Worm (Caenorhabditis elegans): Measurements from ENCODE around the gene unc-50.

unc-50 gene

DNA sequence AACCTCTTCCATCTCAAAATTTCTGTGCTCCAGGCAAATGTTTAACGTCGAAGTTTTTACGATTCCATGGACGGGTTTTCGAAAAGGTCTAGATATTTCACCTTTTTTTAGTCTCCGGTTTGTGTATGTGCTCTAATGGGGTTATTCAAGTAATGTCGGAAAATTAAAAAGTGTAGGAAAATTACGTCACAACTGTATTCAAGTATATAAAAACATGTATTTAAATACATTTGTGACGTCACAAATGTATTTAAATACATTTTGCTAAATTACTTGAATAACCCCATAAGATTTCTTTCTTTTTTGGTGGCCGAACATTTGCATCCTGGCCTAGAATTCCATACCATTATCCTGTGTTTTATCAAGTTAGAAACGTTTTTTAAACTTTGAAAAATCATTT is 43.5 kb upstream of the unc-50 start:
- peak; percentile 93 for TF ChIP-seq zip-8 (tag; optimal IDR thresholded peaks at IDR 0.05)
- no peak for TF ChIP-seq nhr-28 (tag; optimal IDR thresholded peaks at IDR 0.05)

DNA sequence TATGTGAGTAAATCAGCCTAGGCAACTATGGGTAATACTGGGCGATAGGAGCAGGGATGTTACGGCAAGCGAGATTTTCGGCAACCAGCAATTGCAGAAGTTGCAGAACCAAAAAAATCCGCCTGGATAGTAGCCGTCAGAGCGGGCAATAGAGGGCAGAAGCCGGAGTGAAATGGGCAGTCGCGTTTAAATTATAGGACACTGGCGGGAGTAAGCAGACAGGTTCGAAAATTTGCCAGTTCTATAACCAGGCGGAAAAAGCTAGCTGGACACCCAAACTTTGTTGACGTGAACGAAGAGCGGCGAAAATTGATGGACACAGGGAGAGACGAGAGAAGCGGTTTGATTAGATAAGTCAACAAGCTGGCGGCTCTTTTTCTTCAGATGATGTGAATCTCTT is 42.0 kb upstream of the unc-50 start:
- no peak for TF ChIP-seq unc-120 (tag; optimal IDR thresholded peaks at IDR 0.05; ENCODE audit: poor library complexity, severe bottlenecking)
- peak; percentile 24 for TF ChIP-seq ces-1 (GFP tag; optimal IDR thresholded peaks at IDR 0.05)

DNA sequence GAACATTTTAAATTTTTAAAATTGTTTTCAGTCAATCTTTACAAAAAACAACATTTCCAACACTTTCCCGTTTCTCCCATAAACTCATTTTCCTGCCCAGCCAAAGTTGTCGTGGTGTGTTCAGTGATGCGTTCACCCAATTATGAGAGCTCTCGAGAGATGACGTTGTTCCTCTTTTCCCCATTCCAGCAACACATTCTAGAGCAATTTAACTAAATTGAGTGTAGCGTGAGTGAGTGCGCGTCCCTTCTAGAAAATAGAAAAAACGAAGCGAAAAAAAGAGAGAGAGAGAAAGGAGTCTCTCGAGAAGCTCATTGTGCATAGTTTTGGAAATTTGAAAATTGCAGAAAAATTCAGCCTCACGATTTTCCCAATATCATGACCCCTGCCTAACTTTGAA is 40.8 kb upstream of the unc-50 start:
- peak; percentile 21 for TF ChIP-seq ces-1 (GFP tag; optimal IDR thresholded peaks at IDR 0.05)
- TF ChIP-seq nhr-76 (tag; optimal IDR thresholded peaks at IDR 0.05) = no peak

DNA sequence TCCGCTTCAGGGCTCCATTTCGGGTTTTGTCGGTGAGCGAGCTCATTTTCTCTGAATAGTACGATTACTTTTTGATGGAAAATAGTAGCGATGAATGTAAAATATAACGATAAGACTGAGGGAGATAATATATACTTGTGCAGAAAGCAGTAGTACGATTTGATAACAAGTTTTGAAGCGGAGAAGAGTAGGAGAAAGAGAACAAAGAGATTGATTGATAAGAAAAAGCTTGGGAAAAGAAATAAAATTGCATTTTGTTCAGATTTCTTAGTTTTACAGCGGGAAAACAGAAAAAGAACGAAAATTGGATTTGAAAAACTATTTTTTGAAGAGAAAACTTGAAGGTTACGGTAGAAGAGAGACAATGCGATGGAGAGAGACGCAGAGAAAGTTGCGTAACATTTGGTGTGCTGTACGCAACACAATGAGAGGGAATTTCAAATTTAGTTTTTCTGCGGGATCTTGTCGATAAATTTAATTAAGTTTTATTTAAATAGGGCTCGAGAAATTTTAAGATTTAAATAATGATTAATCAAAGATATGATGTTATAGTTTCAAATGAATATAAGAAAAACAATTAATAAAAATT is 39.7 kb upstream of the unc-50 start, which contains the start of gene umps-1:
TSS of gene umps-1 (minus strand) at position 51 of the 589 bp plus-strand sequence.
- peak; percentile 93 for TF ChIP-seq zip-8 (tag; optimal IDR thresholded peaks at IDR 0.05)
- no peak for TF ChIP-seq hlh-1 (tag; optimal IDR thresholded peaks at IDR 0.05)
- TF ChIP-seq lin-32 (GFP tag; optimal IDR thresholded peaks at IDR 0.05) = no peak
- TF ChIP-seq lsy-2 (tag; optimal IDR thresholded peaks at IDR 0.05) = peak; percentile 94

DNA sequence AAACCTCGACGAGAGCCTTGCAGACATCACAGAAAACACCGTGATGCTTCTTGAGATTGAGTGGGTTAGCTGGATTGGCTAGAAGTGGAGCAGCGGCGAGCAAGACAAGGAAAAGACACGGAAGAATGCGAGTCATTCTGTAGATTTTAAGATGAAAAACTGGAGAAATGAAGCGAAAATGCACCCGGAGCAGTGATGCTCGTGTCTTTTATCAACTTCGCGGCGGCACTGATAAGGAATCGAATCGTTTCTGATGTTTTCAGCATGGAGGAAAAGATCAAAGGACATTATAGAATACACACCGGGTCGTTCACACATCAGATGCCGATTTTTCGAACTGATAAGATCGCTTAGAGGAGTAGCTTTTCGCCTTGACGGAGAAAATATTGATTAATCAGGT is 37.4 kb upstream of the unc-50 start, which contains the start of gene spp-1:
TSS of gene spp-1 (minus strand) at position 287 of the 400 bp plus-strand sequence.
- TF ChIP-seq lin-13 (tag; optimal IDR thresholded peaks at IDR 0.05) (no peak), unc-62 (GFP tag; optimal IDR thresholded peaks at IDR 0.05) (no peak), pha-4 (tag; optimal IDR thresholded peaks at IDR 0.05) (no peak)

DNA sequence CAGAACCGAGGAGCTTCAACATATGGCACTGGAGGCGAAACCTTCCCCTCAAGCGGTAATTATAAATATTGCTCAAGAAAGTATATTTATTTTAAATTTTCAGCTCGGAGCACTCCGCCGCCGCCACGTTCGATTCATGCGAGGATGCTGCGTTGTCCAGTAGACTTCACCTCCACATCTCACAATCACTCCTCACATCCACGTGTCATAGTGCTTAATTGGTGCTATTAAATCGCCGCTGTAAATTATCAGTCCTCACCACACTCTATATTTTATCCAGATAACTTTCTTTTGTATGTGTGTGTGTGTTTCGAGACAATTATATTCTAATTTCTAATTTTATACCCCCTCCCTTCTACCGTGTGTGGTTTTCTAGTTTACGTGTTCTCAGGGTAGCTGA is 36.6 kb upstream of the unc-50 start:
- TF ChIP-seq ceh-83 (GFP tag; optimal IDR thresholded peaks at IDR 0.05) (no peak), sptf-1 (tag; optimal IDR thresholded peaks at IDR 0.05) (no peak), nhr-28 (tag; optimal IDR thresholded peaks at IDR 0.05) (no peak), ceh-43 (GFP tag; optimal IDR thresholded peaks at IDR 0.05) (no peak), unc-39 (tag; optimal IDR thresholded peaks at IDR 0.05) (no peak), lsy-2 (tag; optimal IDR thresholded peaks at IDR 0.05) (no peak), ces-1 (GFP tag; optimal IDR thresholded peaks at IDR 0.05) (no peak), nhr-76 (tag; optimal IDR thresholded peaks at IDR 0.05) (no peak), blmp-1 (tag; optimal IDR thresholded peaks at IDR 0.05) (no peak), cnd-1 (tag; optimal IDR thresholded peaks at IDR 0.05) (no peak), lin-13 (tag; optimal IDR thresholded peaks at IDR 0.05) (no peak)

DNA sequence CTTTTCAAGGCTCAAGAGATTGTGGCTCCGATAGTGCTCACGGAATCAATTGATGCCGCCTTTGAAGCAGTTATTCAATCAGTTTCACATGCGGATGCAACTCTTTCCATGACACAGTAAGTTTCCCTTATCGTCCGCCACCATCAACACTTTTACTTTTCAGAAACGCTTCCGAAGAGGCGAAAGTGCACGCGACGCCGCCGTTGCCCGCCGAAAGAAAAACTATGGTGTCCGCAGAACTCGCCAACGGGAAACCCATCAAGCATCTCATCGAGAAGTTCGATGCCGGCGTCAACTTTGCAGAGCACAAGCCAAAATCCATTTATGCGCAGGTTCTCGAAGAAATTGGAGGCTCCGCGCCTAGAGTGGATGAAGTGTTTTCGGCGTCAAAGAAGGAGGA is 35.5 kb upstream of the unc-50 start:
- no peak for TF ChIP-seq pha-4 (tag; optimal IDR thresholded peaks at IDR 0.05)
- TF ChIP-seq nhr-12 (tag; optimal IDR thresholded peaks at IDR 0.05) = no peak
- TF ChIP-seq unc-62 (GFP tag; optimal IDR thresholded peaks at IDR 0.05) = no peak
- TF ChIP-seq mab-5 (tag; optimal IDR thresholded peaks at IDR 0.05) = no peak

DNA sequence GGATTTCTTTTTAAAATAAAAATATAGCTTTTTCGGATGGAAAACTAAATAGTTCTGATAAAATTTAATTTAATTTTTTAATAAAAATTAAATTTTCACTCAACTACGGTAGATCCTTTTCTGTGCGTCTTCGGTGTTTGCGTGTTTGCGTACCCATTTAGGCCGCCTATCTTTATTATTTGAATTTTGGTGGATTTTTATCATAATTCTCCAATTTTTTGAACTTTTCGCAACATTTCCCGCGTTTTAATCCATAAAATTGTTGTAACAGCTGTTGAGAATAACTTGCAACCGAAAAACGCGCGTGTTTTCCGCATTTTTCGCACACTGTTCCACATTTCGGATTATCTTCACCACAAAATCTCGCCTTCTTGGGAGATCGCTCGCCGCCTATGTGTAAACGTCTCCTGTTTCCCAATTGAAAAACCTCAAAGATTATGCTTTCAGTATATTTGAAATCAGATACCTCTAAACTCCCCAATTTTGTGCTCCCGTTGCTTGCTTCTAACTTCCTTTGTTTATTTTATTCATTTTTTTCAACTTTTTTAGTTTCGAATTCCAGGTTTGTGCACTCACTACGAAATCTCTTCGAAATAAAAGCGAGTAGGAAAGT is 33.7 kb upstream of the unc-50 start, which contains the start of gene T07C4.3:
TSS of gene T07C4.3 (plus strand) at position 563 of the 613 bp plus-strand sequence.
- TF ChIP-seq snpc-4 (tag; optimal IDR thresholded peaks at IDR 0.05) (no peak), cnd-1 (tag; optimal IDR thresholded peaks at IDR 0.05) (no peak), unc-120 (tag; optimal IDR thresholded peaks at IDR 0.05; ENCODE audit: poor library complexity, severe bottlenecking) (no peak), lin-13 (tag; optimal IDR thresholded peaks at IDR 0.05) (no peak), tbx-8 (GFP tag; optimal IDR thresholded peaks at IDR 0.05) (no peak), elt-3 (tag; optimal IDR thresholded peaks at IDR 0.05) (no peak), sptf-1 (tag; optimal IDR thresholded peaks at IDR 0.05) (no peak), elt-1 (tag; optimal IDR thresholded peaks at IDR 0.05; ENCODE audit: borderline replicate concordance, insufficient read depth) (no peak), bed-3 (GFP tag; optimal IDR thresholded peaks at IDR 0.05) (no peak), unc-39 (tag; optimal IDR thresholded peaks at IDR 0.05) (no peak), ceh-83 (GFP tag; optimal IDR thresholded peaks at IDR 0.05) (no peak), ceh-43 (GFP tag; optimal IDR thresholded peaks at IDR 0.05) (no peak), nhr-237 (tag; optimal IDR thresholded peaks at IDR 0.05) (no peak), hlh-1 (tag; optimal IDR thresholded peaks at IDR 0.05) (no peak), ces-1 (GFP tag; optimal IDR thresholded peaks at IDR 0.05) (no peak), drap-1 (GFP tag; optimal IDR thresholded peaks at IDR 0.05) (no peak), zip-8 (tag; optimal IDR thresholded peaks at IDR 0.05) (no peak), ztf-11 (tag; optimal IDR thresholded peaks at IDR 0.05) (no peak), sem-2 (GFP tag; optimal IDR thresholded peaks at IDR 0.05) (no peak)
